Worm (Caenorhabditis elegans) whole organism, L3 larva: ENCODE measurements around the gene ula-1.

Experiments
- R02D3.7 ChIP-seq: fragments of 150-350 bp; optimal IDR thresholded peaks from 2 replicates; lab custom pipeline; 2014; ENCODE audit warnings: missing biosample characterization, missing genetic modification characterization
- ZK546.5 ChIP-seq: sonication (generic microtip); optimal IDR thresholded peaks from 2 replicates; lab custom pipeline; 2017; ENCODE audit warnings: missing biosample characterization, missing genetic modification characterization
- aly-2 ChIP-seq: fragments of 150-350 bp; optimal IDR thresholded peaks from 2 replicates; lab custom pipeline; 2014; ENCODE audit warnings: missing biosample characterization, missing genetic modification characterization
- ama-1 ChIP-seq: fragments of 150-350 bp; optimal IDR thresholded peaks from 2 replicates; lab custom pipeline; 2018
- ceh-28 ChIP-seq: fragments of 150-350 bp; optimal IDR thresholded peaks from 2 replicates; lab custom pipeline; 2014; ENCODE audit warnings: missing biosample characterization, missing genetic modification reagents, missing genetic modification characterization
- ceh-82 ChIP-seq: fragments of 150-350 bp; optimal IDR thresholded peaks from 2 replicates; lab custom pipeline; 2014; ENCODE audit warnings: missing biosample characterization, missing genetic modification characterization
- ceh-9 ChIP-seq: sonication (generic microtip); optimal IDR thresholded peaks from 2 replicates; lab custom pipeline; 2018; ENCODE audit warnings: missing biosample characterization, missing genetic modification characterization
- daf-12 ChIP-seq: fragments of 150-350 bp; optimal IDR thresholded peaks from 2 replicates; lab custom pipeline; 2014; ENCODE audit warnings: missing biosample characterization, missing genetic modification reagents, missing genetic modification characterization
- egl-27 ChIP-seq: sonication (generic microtip); optimal IDR thresholded peaks from 4 replicates; lab custom pipeline; 2017; ENCODE audit warnings: missing biosample characterization, missing genetic modification reagents, missing genetic modification characterization
- egl-5 ChIP-seq: fragments of 150-350 bp; optimal IDR thresholded peaks from 2 replicates; lab custom pipeline; 2017; ENCODE audit warnings: missing biosample characterization, missing genetic modification reagents, missing genetic modification characterization, inconsistent platforms
- elt-1 ChIP-seq: fragments of 150-350 bp; optimal IDR thresholded peaks from 2 replicates; lab custom pipeline; 2014; ENCODE audit warnings: missing biosample characterization, missing genetic modification characterization
- elt-3 ChIP-seq, 3 experiments: fragments of 150-350 bp in 1 of 3; sonication (generic microtip) in 2 of 3; optimal IDR thresholded peaks; 2 replicates in 2 of 3; 4 replicates in 1 of 3; lab custom pipeline; 2014 to 2017; ENCODE audit warnings: missing biosample characterization in 3 of 3, missing genetic modification characterization in 3 of 3
- fkh-10 ChIP-seq: sonication (generic microtip); optimal IDR thresholded peaks from 2 replicates; lab custom pipeline; 2017; ENCODE audit warnings: missing biosample characterization, missing genetic modification reagents, missing genetic modification characterization
- fkh-2 ChIP-seq: fragments of 150-350 bp; optimal IDR thresholded peaks from 2 replicates; lab custom pipeline; 2014; ENCODE audit warnings: missing biosample characterization, missing genetic modification reagents, missing genetic modification characterization
- fos-1 ChIP-seq: fragments of 150-350 bp; optimal IDR thresholded peaks from 2 replicates; lab custom pipeline; 2014; ENCODE audit warnings: missing biosample characterization, missing genetic modification characterization
- hmg-11 ChIP-seq: sonication (generic microtip); optimal IDR thresholded peaks from 2 replicates; lab custom pipeline; 2016; ENCODE audit warnings: missing genetic modification characterization, missing compliant biosample characterization
- jun-1 ChIP-seq: fragments of 150-350 bp; optimal IDR thresholded peaks from 2 replicates; lab custom pipeline; 2014; ENCODE audit warnings: missing biosample characterization, missing genetic modification reagents, missing genetic modification characterization
- lin-15B ChIP-seq: fragments of 150-350 bp; optimal IDR thresholded peaks from 2 replicates; lab custom pipeline; 2014; ENCODE audit warnings: missing biosample characterization, missing genetic modification characterization
- lin-39 ChIP-seq: fragments of 150-350 bp; optimal IDR thresholded peaks from 2 replicates; lab custom pipeline; 2018; ENCODE audit warnings: missing biosample characterization, missing genetic modification reagents, missing genetic modification characterization
- lsy-12 ChIP-seq: sonication (generic microtip); optimal IDR thresholded peaks from 2 replicates; lab custom pipeline; 2016; ENCODE audit warnings: mild to moderate bottlenecking, missing genetic modification characterization, missing compliant biosample characterization
- mdl-1 ChIP-seq: fragments of 150-350 bp; optimal IDR thresholded peaks from 2 replicates; lab custom pipeline; 2014; ENCODE audit warnings: missing biosample characterization, missing genetic modification characterization
- mml-1 ChIP-seq: fragments of 150-350 bp; sonication (generic microtip); optimal IDR thresholded peaks from 3 replicates; lab custom pipeline; 2014; ENCODE audit warnings: missing biosample characterization, missing genetic modification characterization
- nfya-1 ChIP-seq: sonication (generic microtip); optimal IDR thresholded peaks from 2 replicates; lab custom pipeline; 2017; ENCODE audit warnings: missing genetic modification characterization, mild to moderate bottlenecking, missing compliant biosample characterization, antibody characterized with exemption, moderate library complexity; ENCODE audit not compliant: insufficient read depth
- nhr-11 ChIP-seq: fragments of 150-350 bp; optimal IDR thresholded peaks from 2 replicates; lab custom pipeline; 2014; ENCODE audit warnings: missing biosample characterization, missing genetic modification characterization
- nhr-23 ChIP-seq: fragments of 150-350 bp; optimal IDR thresholded peaks from 2 replicates; lab custom pipeline; 2014; ENCODE audit warnings: missing biosample characterization, missing genetic modification reagents, missing genetic modification characterization
- nhr-237 ChIP-seq: fragments of 150-350 bp; optimal IDR thresholded peaks from 2 replicates; lab custom pipeline; 2014; ENCODE audit warnings: missing biosample characterization, missing genetic modification characterization
- nhr-43 ChIP-seq: sonication (generic microtip); optimal IDR thresholded peaks from 2 replicates; lab custom pipeline; 2016; ENCODE audit warnings: mild to moderate bottlenecking, missing genetic modification characterization, missing compliant biosample characterization; ENCODE audit not compliant: poor library complexity, severe bottlenecking
- nhr-67 ChIP-seq: fragments of 150-350 bp; optimal IDR thresholded peaks from 2 replicates; lab custom pipeline; 2014; ENCODE audit warnings: missing biosample characterization, missing genetic modification characterization
- nhr-77 ChIP-seq: fragments of 150-350 bp; optimal IDR thresholded peaks from 2 replicates; lab custom pipeline; 2014; ENCODE audit warnings: missing biosample characterization, missing genetic modification characterization
- pha-4 ChIP-seq: fragments of 150-350 bp; optimal IDR thresholded peaks from 2 replicates; lab custom pipeline; 2014; ENCODE audit warnings: missing biosample characterization, missing genetic modification reagents, missing genetic modification characterization
- pqm-1 ChIP-seq: fragments of 150-350 bp; optimal IDR thresholded peaks from 2 replicates; lab custom pipeline; 2017; ENCODE audit warnings: missing biosample characterization, missing genetic modification characterization, inconsistent platforms
- skn-1 ChIP-seq: fragments of 150-350 bp; optimal IDR thresholded peaks from 2 replicates; lab custom pipeline; 2014; ENCODE audit warnings: missing biosample characterization, missing genetic modification characterization
- snpc-4 ChIP-seq: fragments of 150-350 bp; optimal IDR thresholded peaks from 2 replicates; lab custom pipeline; 2014; ENCODE audit warnings: missing biosample characterization, missing genetic modification characterization
- unc-39 ChIP-seq: sonication (generic microtip); optimal IDR thresholded peaks from 4 replicates; lab custom pipeline; 2017; ENCODE audit warnings: missing biosample characterization, missing genetic modification characterization
- unc-62 ChIP-seq: fragments of 150-350 bp; sonication (generic microtip); optimal IDR thresholded peaks from 4 replicates; lab custom pipeline; 2014; ENCODE audit warnings: missing biosample characterization, missing genetic modification reagents, missing genetic modification characterization
- zag-1 ChIP-seq: fragments of 150-350 bp; optimal IDR thresholded peaks from 2 replicates; lab custom pipeline; 2014; ENCODE audit warnings: missing biosample characterization, missing genetic modification characterization
- ztf-4 ChIP-seq: fragments of 150-350 bp; optimal IDR thresholded peaks from 2 replicates; lab custom pipeline; 2014; ENCODE audit warnings: missing biosample characterization, missing genetic modification characterization

ula-1 gene

ce11 chrIII:4951824-4952223 is 31.7 kb upstream of the ula-1 start, which contains the start of gene flh-2:
flh-2 (plus strand) TSS chrIII:4952124.
- TF ChIP-seq ceh-82 = no peak
- no peak for TF ChIP-seq ceh-9
- no peak for TF ChIP-seq unc-39
- TF ChIP-seq lin-39 (tag; lab: Kevin White, UChicago) = no peak
- no peak for TF ChIP-seq lsy-12 (tag; lab: Kevin White, UChicago)
- no peak for TF ChIP-seq fkh-2 (tag; lab: Kevin White, UChicago)
- TF ChIP-seq nhr-67 (tag; lab: Kevin White, UChicago) = no peak
- no peak for TF ChIP-seq mml-1 (tag; lab: Kevin White, UChicago)
- TF ChIP-seq lin-15B (tag; lab: Kevin White, UChicago) = no peak
- TF ChIP-seq, all 47 proteins: peak for 0

- peak; percentile 26 for TF ChIP-seq egl-5 (tag; lab: Kevin White, UChicago)
- peak; percentile 6 for TF ChIP-seq hmg-11 (tag; lab: Kevin White, UChicago)
- TF ChIP-seq daf-12 (tag; lab: Kevin White, UChicago) = no peak
- TF ChIP-seq nfya-1 = peak; percentile 43
- TF ChIP-seq lin-39 (tag; lab: Kevin White, UChicago) = peak; percentile 66
Measured at ce11 chrIII:4951210-4951609, 31.1 kb upstream of the ula-1 start.

ce11 chrIII:4950345-4950744 is 30.2 kb upstream of the ula-1 start:
- no peak for TF ChIP-seq ceh-9
- no peak for TF ChIP-seq lsy-12 (tag; lab: Kevin White, UChicago)
- no peak for TF ChIP-seq fkh-10 (GFP tag; lab: Kevin White, UChicago)
- TF ChIP-seq ztf-4 = no peak
- peak; percentile 58 for TF ChIP-seq hmg-11 (tag; lab: Kevin White, UChicago)
- TF ChIP-seq R02D3.7 = no peak
- TF ChIP-seq unc-62 (GFP tag; lab: Kevin White, UChicago) = no peak
- TF ChIP-seq nhr-43 (tag; lab: Kevin White, UChicago) = no peak
- TF ChIP-seq mdl-1 (tag; lab: Kevin White, UChicago) = no peak
- no peak for TF ChIP-seq ama-1 (lab: Kevin White, UChicago)
- TF ChIP-seq pha-4 = peak; percentile 16
- TF ChIP-seq nhr-11 (tag; lab: Kevin White, UChicago) = peak; percentile 17
- no peak for TF ChIP-seq nhr-23 (tag; lab: Kevin White, UChicago)
- peak; percentile 86 for TF ChIP-seq nfya-1
- TF ChIP-seq fos-1 = no peak
- TF ChIP-seq snpc-4 (tag; lab: Kevin White, UChicago) = peak; percentile 18
- TF ChIP-seq ZK546.5 (tag; lab: Kevin White, UChicago) = no peak
- TF ChIP-seq lin-15B (tag; lab: Kevin White, UChicago) = peak; percentile 37
- peak; percentile 65 for TF ChIP-seq lin-39 (tag; lab: Kevin White, UChicago)
- no peak for TF ChIP-seq zag-1 (tag; lab: Kevin White, UChicago)
- no peak for TF ChIP-seq aly-2 (tag; lab: Kevin White, UChicago)
- TF ChIP-seq nhr-237 = no peak
- no peak for TF ChIP-seq jun-1 (tag; lab: Kevin White, UChicago)
- no peak for TF ChIP-seq egl-5 (tag; lab: Kevin White, UChicago)
- TF ChIP-seq pqm-1 (tag; lab: Kevin White, UChicago) = no peak
- TF ChIP-seq fkh-2 (tag; lab: Kevin White, UChicago) = no peak
- no peak for TF ChIP-seq nhr-77 (tag; lab: Kevin White, UChicago)
- TF ChIP-seq, all 47 proteins: peak for 7

ce11 chrIII:4948631-4949030 is 28.5 kb upstream of the ula-1 start:
- TF ChIP-seq ztf-4 = no peak
- peak; percentile 9 for TF ChIP-seq nfya-1
- peak; percentile 6 for TF ChIP-seq lin-39 (tag; lab: Kevin White, UChicago)
- no peak for TF ChIP-seq ama-1 (lab: Kevin White, UChicago)

- TF ChIP-seq skn-1 (tag; lab: Kevin White, UChicago) = no peak
- TF ChIP-seq nhr-77 (tag; lab: Kevin White, UChicago) = no peak
- no peak for TF ChIP-seq nhr-237
- peak; percentile 47 for TF ChIP-seq hmg-11 (tag; lab: Kevin White, UChicago)
- no peak for TF ChIP-seq egl-27 (tag; lab: Kevin White, UChicago)
- TF ChIP-seq unc-62 (GFP tag; lab: Kevin White, UChicago) = no peak
- TF ChIP-seq lin-39 (tag; lab: Kevin White, UChicago) = peak; percentile 77
- no peak for TF ChIP-seq pha-4
- peak; percentile 58 for TF ChIP-seq nfya-1
- no peak for TF ChIP-seq ceh-28 (tag; lab: Kevin White, UChicago)
- no peak for TF ChIP-seq R02D3.7
- no peak for TF ChIP-seq nhr-67 (tag; lab: Kevin White, UChicago)
- TF ChIP-seq elt-3 (tag; optimal IDR thresholded peaks at IDR 0.05; lab: Kevin White, UChicago) = no peak
- TF ChIP-seq elt-1 = no peak
Measured at ce11 chrIII:4947352-4947751, 27.2 kb upstream of the ula-1 start.
